Worm (Caenorhabditis elegans): ENCODE measurements around the gene klc-1.

ce11 chrIV:11062984-11063613, 20.4 kb upstream of the klc-1 start:
- TF ChIP-seq gmeb-1 (tag; optimal IDR thresholded peaks at IDR 0.05) (no peak), mbf-1 (tag; optimal IDR thresholded peaks at IDR 0.05) (no peak), nhr-11 (tag; optimal IDR thresholded peaks at IDR 0.05) (no peak), alr-1 (tag; optimal IDR thresholded peaks at IDR 0.05) (no peak), nhr-23 (tag; optimal IDR thresholded peaks at IDR 0.05) (no peak), nhr-237 (tag; optimal IDR thresholded peaks at IDR 0.05) (no peak), ZK546.5 (tag; optimal IDR thresholded peaks at IDR 0.05) (no peak), sma-9 (GFP tag; optimal IDR thresholded peaks at IDR 0.05) (no peak), sma-9 (tag; optimal IDR thresholded peaks at IDR 0.05) (no peak), elt-1 (tag; optimal IDR thresholded peaks at IDR 0.05) (no peak), elt-3 (tag; optimal IDR thresholded peaks at IDR 0.05) (no peak), ztf-11 (tag; optimal IDR thresholded peaks at IDR 0.05) (no peak)

Measured in whole organism, L2 larva.